Worm (Caenorhabditis elegans) whole organism, mixed stage, embryonic: ENCODE results near the gene Y49F6C.6.

ENCODE experiments used
- elt-3 ChIP-seq: fragments of 150-350 bp; optimal IDR thresholded peaks from 2 replicates; lab custom pipeline; 2014; ENCODE audit warnings: missing biosample characterization, missing genetic modification characterization
- unc-39 ChIP-seq: fragments of 150-350 bp; optimal IDR thresholded peaks from 2 replicates; lab custom pipeline; 2014; ENCODE audit warnings: missing biosample characterization, missing genetic modification characterization

- TF ChIP-seq elt-3 (tag; lab: Kevin White, UChicago) (no peak), unc-39 (tag; lab: Kevin White, UChicago) (no peak)
Measured at ce11 chrII:3385736-3386135, 18.7 kb upstream of the Y49F6C.6 start, which contains the start of gene T06D4.2.
